Worm (Caenorhabditis elegans): ENCODE data around the gene dab-1.

The dab-1 gene

ce11 chrII:8222309-8223065, at the start of gene dab-1:
Gene dab-1, plus strand, starts transcription at chrII:8222386.
- TF ChIP-seq T26A8.4 (GFP tag; IDR thresholded peaks at IDR 0.05) (no peak), nhr-10 (tag; optimal IDR thresholded peaks at IDR 0.05) (no peak), nhr-48 (tag; optimal IDR thresholded peaks at IDR 0.05) (peak; percentile 22), unc-130 (GFP tag; optimal IDR thresholded peaks at IDR 0.05) (peak; percentile 24), hlh-30 (tag; optimal IDR thresholded peaks at IDR 0.05; ENCODE audit: insufficient read depth) (peak; percentile 76), aha-1 (tag) (peak; percentile 73), hlh-11 (tag; optimal IDR thresholded peaks at IDR 0.05) (peak; percentile 53), ztf-7 (tag; optimal IDR thresholded peaks at IDR 0.05) (no peak), dve-1 (tag; optimal IDR thresholded peaks at IDR 0.05; ENCODE audit: insufficient read depth) (peak; percentile 39), unc-62 (GFP tag; optimal IDR thresholded peaks at IDR 0.05 in 1 of 2) (peak in 1 of 2 experiments; percentile 75), unc-62 (tag; optimal IDR thresholded peaks at IDR 0.05) (no peak), lsy-2 (tag; optimal IDR thresholded peaks at IDR 0.05) (peak in 1 of 2 experiments; percentile 25), mdl-1 (tag; optimal IDR thresholded peaks at IDR 0.05) (peak; percentile 90 to 97), cey-2 (tag; optimal IDR thresholded peaks at IDR 0.05; ENCODE audit: borderline replicate concordance, insufficient read depth) (peak; percentile 51), nhr-77 (tag; optimal IDR thresholded peaks at IDR 0.05) (peak; percentile 41), nhr-25 (tag; optimal IDR thresholded peaks at IDR 0.05; ENCODE audit: borderline replicate concordance, insufficient read depth) (peak; percentile 25), lin-38 (GFP tag; IDR thresholded peaks at IDR 0.05) (0 out of 2 replicates have a peak, but pooled peaks have one; percentile 24), nhr-28 (tag; optimal IDR thresholded peaks at IDR 0.05) (peak; percentile 85), ceh-32 (tag; optimal IDR thresholded peaks at IDR 0.05; ENCODE audit: poor library complexity) (no peak), mxl-3 (GFP tag; optimal IDR thresholded peaks at IDR 0.05) (peak; percentile 94), mep-1 (tag; optimal IDR thresholded peaks at IDR 0.05) (peak; percentile 56), lir-3 (tag; optimal IDR thresholded peaks at IDR 0.05) (no peak)

DNA sequence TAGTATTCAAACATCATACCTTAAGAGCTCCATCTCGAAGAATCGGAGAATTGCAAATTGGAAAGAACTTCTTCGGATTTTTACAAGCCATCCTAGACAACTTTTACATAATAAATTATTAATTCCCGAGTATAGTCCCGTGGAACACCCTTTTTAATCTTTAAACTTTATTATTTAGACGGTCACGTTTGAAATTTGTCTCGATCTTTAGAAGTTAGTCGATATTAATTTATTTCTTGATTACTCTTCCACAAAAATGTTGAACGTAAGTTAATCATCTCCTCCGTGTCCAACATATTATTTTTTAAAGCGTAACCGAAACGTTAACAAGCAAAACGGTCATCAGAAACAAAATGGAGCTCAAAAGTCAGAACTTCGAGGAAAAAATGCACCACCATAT, 48.7 kb upstream of the dab-1 start, which contains the start of the genes decr-1.3 and T05C12.1:
Gene decr-1.3, minus strand, starts transcription at position 101 of the 400 bp plus-strand sequence.
Gene T05C12.1, plus strand, starts transcription at position 232 of the 400 bp plus-strand sequence.
- TF ChIP-seq nhr-42 (GFP tag; IDR thresholded peaks at IDR 0.05), result no peak
- TF ChIP-seq zip-2 (tag; optimal IDR thresholded peaks at IDR 0.05), result no peak
- no peak for TF ChIP-seq nhr-28 (tag; optimal IDR thresholded peaks at IDR 0.05)
- TF ChIP-seq ZK337.2 (GFP tag; IDR thresholded peaks at IDR 0.05), result no peak
- TF ChIP-seq nhr-237 (tag; optimal IDR thresholded peaks at IDR 0.05), result no peak
- no peak for TF ChIP-seq daf-19 (GFP tag; conservative IDR thresholded peaks at IDR 0.05)

DNA sequence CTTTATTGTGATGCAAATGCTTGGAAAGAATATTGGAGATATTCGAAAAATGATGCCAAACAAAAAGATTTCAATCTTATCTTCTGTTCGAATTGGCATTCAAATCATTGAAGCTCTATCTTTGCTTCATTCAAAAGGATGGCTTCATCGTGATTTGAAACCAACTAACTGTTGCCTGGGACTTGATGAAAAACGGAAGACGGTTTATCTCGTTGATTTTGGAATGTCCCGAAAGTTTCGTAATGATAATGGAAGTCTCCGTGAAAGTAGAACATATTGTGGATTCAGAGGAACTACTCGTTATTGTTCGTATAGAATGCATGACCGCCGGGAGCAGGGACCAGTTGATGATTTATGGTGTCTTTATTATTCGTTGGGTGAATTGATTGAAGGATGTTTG, 48.0 kb upstream of the dab-1 start:
- TF ChIP-seq snpc-1.2 (GFP tag; IDR thresholded peaks at IDR 0.05), result no peak
- TF ChIP-seq madf-5 (GFP tag; IDR thresholded peaks at IDR 0.05), result no peak
- peak in 1 of 2 experiments; percentile 91 for TF ChIP-seq unc-62 (GFP tag; optimal IDR thresholded peaks at IDR 0.05 in 1 of 2)
- no peak for TF ChIP-seq unc-62 (tag; optimal IDR thresholded peaks at IDR 0.05)
- no peak for TF ChIP-seq Y48G9A.11 (GFP tag; IDR thresholded peaks at IDR 0.05)

DNA sequence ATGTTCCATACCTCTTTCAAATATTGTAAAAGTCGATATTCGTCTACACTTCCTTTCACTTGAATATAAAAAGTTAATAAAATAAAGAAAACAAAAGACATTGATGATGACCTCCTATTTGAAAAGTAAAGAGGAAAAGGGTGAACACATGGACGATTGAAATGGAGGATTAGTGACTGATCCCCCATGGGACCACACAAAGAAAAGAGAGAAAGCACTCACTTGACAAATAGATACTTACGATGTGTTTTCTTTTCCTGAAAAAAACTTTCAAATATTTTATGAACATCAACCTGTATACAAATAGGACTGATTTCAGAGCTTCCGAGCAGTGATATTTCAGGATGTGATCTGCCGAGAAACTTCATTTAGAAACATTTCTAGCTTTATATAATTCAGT, 45.1 kb upstream of the dab-1 start, which contains the start of gene acr-14:
Gene acr-14, minus strand, starts transcription at position 101 of the 400 bp plus-strand sequence.
- no peak for TF ChIP-seq tag-97 (GFP tag; IDR thresholded peaks at IDR 0.05)

- peak in 1 of 2 experiments; percentile 91 for TF ChIP-seq unc-62 (GFP tag; optimal IDR thresholded peaks at IDR 0.05 in 1 of 2)
- TF ChIP-seq unc-62 (tag; optimal IDR thresholded peaks at IDR 0.05), result no peak
- no peak for TF ChIP-seq ctbp-1 (GFP tag; IDR thresholded peaks at IDR 0.05)
Observed at ce11 chrII:8178614-8179013, 43.6 kb upstream of the dab-1 start.

Measured in whole organism, L4 larva.